Fruit fly (Drosophila melanogaster): Measurements from ENCODE around the gene CG10600.

The CG10600 gene

DNA sequence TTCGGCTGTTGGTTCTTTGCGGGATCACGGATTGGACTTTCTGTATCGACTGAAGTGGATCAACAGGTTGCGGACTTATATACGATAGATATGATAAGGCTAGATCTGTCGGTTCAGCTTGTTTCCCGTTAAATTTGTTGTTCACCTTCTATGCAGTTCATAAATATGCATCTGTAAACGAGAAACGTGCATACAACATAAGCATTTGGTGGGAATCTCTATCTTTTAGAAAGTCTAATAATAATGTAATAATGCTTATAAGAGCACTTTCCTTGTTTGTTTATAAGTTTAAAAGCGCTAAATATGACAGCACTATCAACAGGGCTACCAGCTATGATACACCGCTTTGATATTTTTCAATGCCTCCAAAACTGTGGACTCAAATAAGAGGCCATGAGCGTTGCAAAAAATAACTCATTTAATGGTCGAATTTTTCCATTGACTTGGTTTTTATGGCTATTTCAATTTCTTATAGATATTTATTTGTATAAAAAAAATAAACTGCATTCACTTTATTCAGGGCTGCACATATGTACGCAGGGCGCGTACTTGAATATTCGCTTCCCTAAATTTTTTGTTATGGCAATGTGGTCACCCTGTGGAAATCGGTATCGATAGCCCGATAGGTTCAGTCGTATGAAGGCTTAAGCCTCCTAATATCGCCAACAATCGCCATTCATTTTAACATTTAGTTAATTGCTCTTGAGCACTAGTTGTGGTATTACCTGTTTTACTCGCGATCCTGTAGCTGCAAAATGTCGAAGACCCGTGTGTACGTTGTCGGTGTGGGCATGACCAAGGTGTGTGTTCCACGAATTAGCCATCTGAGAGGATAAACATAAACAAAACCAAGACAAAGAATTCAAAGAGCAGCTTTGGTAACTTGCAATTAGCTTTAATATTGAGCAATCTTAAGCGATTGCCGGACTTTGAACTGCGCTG is 8.6 kb downstream of the CG10600 start, which contains the start of the genes CG17597 and ScpX (continued):
- TF ChIP-seq CG7987 (GFP tag; optimal IDR thresholded peaks at IDR 0.05): no peak
- TF ChIP-seq Fer2 (tag; optimal IDR thresholded peaks at IDR 0.05): peak; percentile 26
- peak; percentile 68 for TF ChIP-seq CG18476 (GFP tag; optimal IDR thresholded peaks at IDR 0.05)
- peak; percentile 19; the same call in 1 of the 2 replicates for TF ChIP-seq HLH3B (GFP tag; IDR thresholded peaks at IDR 0.05)
- peak; percentile 86 for TF ChIP-seq amos (GFP tag; IDR thresholded peaks at IDR 0.05; ENCODE audit: partially characterized antibody)
- TF ChIP-seq slp2 (GFP tag; optimal IDR thresholded peaks at IDR 0.05): peak; percentile 20
- TF ChIP-seq CG17802 (tag; optimal IDR thresholded peaks at IDR 0.05): peak; percentile 48
- no peak for TF ChIP-seq CG4282 (GFP tag; optimal IDR thresholded peaks at IDR 0.05)
- TF ChIP-seq vvl (GFP tag; IDR thresholded peaks at IDR 0.05): peak; percentile 32; the same call in 1 of the 2 replicates
- TF ChIP-seq hth (optimal IDR thresholded peaks at IDR 0.05): no peak
- TF ChIP-seq nau (GFP tag; optimal IDR thresholded peaks at IDR 0.05): no peak
- TF ChIP-seq CG17912 (GFP tag; optimal IDR thresholded peaks at IDR 0.05): no peak
- no peak for TF ChIP-seq CG14667 (GFP tag; IDR thresholded peaks at IDR 0.05)
- peak; percentile 24 for TF ChIP-seq gsb-n (tag; optimal IDR thresholded peaks at IDR 0.05)
- peak; percentile 34 for TF ChIP-seq CG9797 (GFP tag; optimal IDR thresholded peaks at IDR 0.05)
- TF ChIP-seq Atf-2 (GFP tag; optimal IDR thresholded peaks at IDR 0.05): peak; percentile 42
- TF ChIP-seq fd3F (GFP tag; optimal IDR thresholded peaks at IDR 0.05): peak; percentile 34
- peak; percentile 69 for TF ChIP-seq grau (tag; optimal IDR thresholded peaks at IDR 0.05)
- peak; percentile 70 for TF ChIP-seq Xbp1 (GFP tag; optimal IDR thresholded peaks at IDR 0.05)
- no peak for TF ChIP-seq Lpt (GFP tag; optimal IDR thresholded peaks at IDR 0.05)
- TF ChIP-seq gcm2 (GFP tag; optimal IDR thresholded peaks at IDR 0.05): peak; percentile 45
- no peak for TF ChIP-seq seq (GFP tag; IDR thresholded peaks at IDR 0.05)
- TF ChIP-seq CG1602 (GFP tag; optimal IDR thresholded peaks at IDR 0.05): peak; percentile 65
- TF ChIP-seq usp (GFP tag; optimal IDR thresholded peaks at IDR 0.05): no peak
- TF ChIP-seq bsh (GFP tag; optimal IDR thresholded peaks at IDR 0.05): peak; percentile 48 to 56
- peak; percentile 61 for TF ChIP-seq HmgZ (tag; optimal IDR thresholded peaks at IDR 0.05)
- TF ChIP-seq peb (GFP tag; IDR thresholded peaks at IDR 0.05): no peak
- peak; percentile 33 for TF ChIP-seq pita (GFP tag; optimal IDR thresholded peaks at IDR 0.05)
- peak; percentile 57 for TF ChIP-seq CG12769 (tag; optimal IDR thresholded peaks at IDR 0.05)
- TF ChIP-seq cwo (GFP tag; optimal IDR thresholded peaks at IDR 0.05): peak; percentile 52
- TF ChIP-seq CG11560 (tag; IDR thresholded peaks at IDR 0.05): peak; percentile 82
- TF ChIP-seq CG12219 (GFP tag; optimal IDR thresholded peaks at IDR 0.05): peak; percentile 50
- TF ChIP-seq GATAe (GFP tag; conservative IDR thresholded peaks at IDR 0.05): peak; percentile 80
- TF ChIP-seq CG2129 (GFP tag; IDR thresholded peaks at IDR 0.05; ENCODE audit: partially characterized antibody): peak; percentile 52
- peak; percentile 89 for TF ChIP-seq Med (GFP tag)
- TF ChIP-seq NfI (GFP tag; optimal IDR thresholded peaks at IDR 0.05): peak; percentile 52
- peak; percentile 51 for TF ChIP-seq Xrp1 (GFP tag; IDR thresholded peaks at IDR 0.05)
- TF ChIP-seq CG3838 (GFP tag; optimal IDR thresholded peaks at IDR 0.05): peak; percentile 65
- no peak for TF ChIP-seq prd (optimal IDR thresholded peaks at IDR 0.05)
- peak; percentile 69; the same call in 2 of the 3 replicates for TF ChIP-seq prd (GFP tag; IDR thresholded peaks at IDR 0.05)
- peak in 1 of 3 experiments; percentile 71 for TF ChIP-seq lola (GFP tag; optimal IDR thresholded peaks at IDR 0.05)
- peak; percentile 58 for TF ChIP-seq dmrt11E (tag; optimal IDR thresholded peaks at IDR 0.05)
- TF ChIP-seq Nf-YC (tag; optimal IDR thresholded peaks at IDR 0.05): peak; percentile 59
- TF ChIP-seq yki (optimal IDR thresholded peaks at IDR 0.05): no peak
- TF ChIP-seq pnt (GFP tag; optimal IDR thresholded peaks at IDR 0.05): peak; percentile 58
- TF ChIP-seq hkb (optimal IDR thresholded peaks at IDR 0.05): no peak
- no peak; the same call in 1 of the 2 replicates for TF ChIP-seq hkb (GFP tag; IDR thresholded peaks at IDR 0.05)
- TF ChIP-seq CG3847 (GFP tag; IDR thresholded peaks at IDR 0.05): peak; percentile 55
- TF ChIP-seq CG32767 (GFP tag; IDR thresholded peaks at IDR 0.05): no peak

All from whole organism, embryonic.